Fruit fly (Drosophila melanogaster): ENCODE results near the gene CG13907.
A peak's percentile ranks its signal among the peaks of the same experiment; 100 is the strongest.

The CG13907 gene

DNA sequence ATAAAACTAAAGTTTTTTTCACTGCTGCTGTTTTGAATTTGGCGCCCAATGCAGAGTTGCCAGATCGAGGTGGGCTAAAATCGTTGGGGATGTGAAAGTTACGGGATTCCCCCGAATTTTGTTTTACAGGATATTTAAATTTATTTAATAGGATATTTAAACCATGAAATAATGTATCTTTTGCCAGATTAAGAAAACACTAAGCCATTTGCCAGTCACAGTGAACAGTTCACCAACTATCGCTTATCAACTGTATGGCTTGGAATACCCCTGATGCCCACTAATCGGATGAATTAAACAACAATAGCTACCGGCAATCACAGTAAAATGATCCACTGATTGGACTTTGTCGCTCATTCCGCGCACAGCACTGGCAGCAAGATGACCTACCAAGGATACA, 30.8 kb downstream of the CG13907 start, which contains the start of gene Dci (continued):
- TF ChIP-seq Doc3 (GFP tag; IDR thresholded peaks at IDR 0.05; ENCODE audit: partially characterized antibody): peak; percentile 92
- TF ChIP-seq CG9727 (GFP tag; optimal IDR thresholded peaks at IDR 0.05): peak; percentile 79
- TF ChIP-seq Sin3A (optimal IDR thresholded peaks at IDR 0.05): peak; percentile 83
- TF ChIP-seq pzg (GFP tag; optimal IDR thresholded peaks at IDR 0.05): peak; percentile 59
- TF ChIP-seq CG34422 (GFP tag; IDR thresholded peaks at IDR 0.05): peak; percentile 91
- no peak for TF ChIP-seq Sox100B (GFP tag; optimal IDR thresholded peaks at IDR 0.05)
- TF ChIP-seq sr (GFP tag; IDR thresholded peaks at IDR 0.05): no peak
- TF ChIP-seq CG10321 (GFP tag; IDR thresholded peaks at IDR 0.05): peak; percentile 48; the same call in 1 of the 2 replicates
- TF ChIP-seq wor (GFP tag; IDR thresholded peaks at IDR 0.05): peak; percentile 70
- no peak for TF ChIP-seq MTF-1 (GFP tag; optimal IDR thresholded peaks at IDR 0.05; ENCODE audit: borderline replicate concordance)
- peak; percentile 39 for TF ChIP-seq Mes4 (GFP tag; optimal IDR thresholded peaks at IDR 0.05)
- peak; percentile 28 for TF ChIP-seq CTCF (GFP tag; optimal IDR thresholded peaks at IDR 0.05)
- no peak for TF ChIP-seq CG4360 (GFP tag; IDR thresholded peaks at IDR 0.05)
- TF ChIP-seq tio (GFP tag; optimal IDR thresholded peaks at IDR 0.05): peak; percentile 57
- no peak for TF ChIP-seq Hey (tag; optimal IDR thresholded peaks at IDR 0.05)
- no peak for TF ChIP-seq tap (tag; optimal IDR thresholded peaks at IDR 0.05)
- TF ChIP-seq ftz-f1 (GFP tag; optimal IDR thresholded peaks at IDR 0.05): no peak
- TF ChIP-seq lola (GFP tag; optimal IDR thresholded peaks at IDR 0.05): peak in 1 of 3 experiments; percentile 64
- TF ChIP-seq grn (GFP tag; optimal IDR thresholded peaks at IDR 0.05): no peak
- peak; percentile 82 for TF ChIP-seq vvl (GFP tag; IDR thresholded peaks at IDR 0.05)
- TF ChIP-seq MBD-R2 (GFP tag; IDR thresholded peaks at IDR 0.05): peak; percentile 90
- no peak for TF ChIP-seq kay (GFP tag; optimal IDR thresholded peaks at IDR 0.05)
- TF ChIP-seq CG17359 (tag; optimal IDR thresholded peaks at IDR 0.05): no peak
- TF ChIP-seq CG2116 (GFP tag; optimal IDR thresholded peaks at IDR 0.05): peak; percentile 59
- peak; percentile 98 for TF ChIP-seq CG3995 (GFP tag; optimal IDR thresholded peaks at IDR 0.05)
- peak; percentile 71 for TF ChIP-seq grau (tag; optimal IDR thresholded peaks at IDR 0.05)
- TF ChIP-seq CG15601 (tag; optimal IDR thresholded peaks at IDR 0.05): no peak
- TF ChIP-seq CG2120 (GFP tag; optimal IDR thresholded peaks at IDR 0.05): peak; percentile 83
- TF ChIP-seq gsb (GFP tag; IDR thresholded peaks at IDR 0.05): no peak; the same call in 1 of the 2 replicates
- peak; percentile 68 for TF ChIP-seq zen (tag; optimal IDR thresholded peaks at IDR 0.05)
- TF ChIP-seq cato (GFP tag; optimal IDR thresholded peaks at IDR 0.05; ENCODE audit: borderline replicate concordance): peak; percentile 48
- no peak for TF ChIP-seq CG6254 (GFP tag; optimal IDR thresholded peaks at IDR 0.05)
- TF ChIP-seq Kr (GFP tag; optimal IDR thresholded peaks at IDR 0.05): no peak
- peak in 1 of 2 experiments; percentile 7 for TF ChIP-seq crp (GFP tag; optimal IDR thresholded peaks at IDR 0.05)
- no peak for TF ChIP-seq hth (optimal IDR thresholded peaks at IDR 0.05)
- no peak for TF ChIP-seq gsb-n (tag; optimal IDR thresholded peaks at IDR 0.05)
- peak; percentile 55 for TF ChIP-seq Bdp1 (GFP tag; optimal IDR thresholded peaks at IDR 0.05)
- TF ChIP-seq CG12155 (GFP tag; optimal IDR thresholded peaks at IDR 0.05): peak; percentile 72
- peak; percentile 56 for TF ChIP-seq NfI (GFP tag; optimal IDR thresholded peaks at IDR 0.05)
- TF ChIP-seq p53 (GFP tag; optimal IDR thresholded peaks at IDR 0.05): no peak
- no peak for TF ChIP-seq Tbp (GFP tag; optimal IDR thresholded peaks at IDR 0.05)
- peak; percentile 89 for TF ChIP-seq mam (GFP tag; optimal IDR thresholded peaks at IDR 0.05)
- TF ChIP-seq CG15011 (GFP tag; optimal IDR thresholded peaks at IDR 0.05): no peak
- TF ChIP-seq CG17186 (GFP tag; optimal IDR thresholded peaks at IDR 0.05): peak; percentile 29
- peak; percentile 81 for TF ChIP-seq CG32532 (GFP tag; IDR thresholded peaks at IDR 0.05)
- no peak for TF ChIP-seq Lpt (GFP tag; optimal IDR thresholded peaks at IDR 0.05)
- TF ChIP-seq Gsc (GFP tag; IDR thresholded peaks at IDR 0.05): no peak
- no peak for TF ChIP-seq mirr (GFP tag; optimal IDR thresholded peaks at IDR 0.05)
- peak; percentile 59 for TF ChIP-seq CG32772 (GFP tag; IDR thresholded peaks at IDR 0.05)
- no peak for TF ChIP-seq zf30C (GFP tag; optimal IDR thresholded peaks at IDR 0.05)
